1 fruit fly cellular context compared by ENCODE assay signal in genomic region chr3R:9346539-9346938, dm6.
A peak's percentile ranks its signal among the peaks of the same experiment; 100 is the strongest.
TF ChIP-seq lines count a peak whose summit lies in the region.

No protein-coding gene starts in this region.

TF ChIP-seq in whole organism, prepupa, 60 proteins besides CTCF, POLR2A, EP300 and RAD21 (continued from another document):
- TF ChIP-seq Smox (GFP tag; optimal IDR thresholded peaks at IDR 0.05; lab: Kevin White, UChicago) (peak; percentile 59), CG34406 (GFP tag; optimal IDR thresholded peaks at IDR 0.05; lab: Kevin White, UChicago) (peak; percentile 61), Eip93F (GFP tag; optimal IDR thresholded peaks at IDR 0.05; lab: Kevin White, UChicago) (peak; percentile 16), CG8119 (GFP tag; IDR thresholded peaks at IDR 0.05; lab: Robert Waterston, UW) (peak; percentile 35; the same call in 1 of the 3 replicates), CG10669 (GFP tag; optimal IDR thresholded peaks at IDR 0.05; lab: Kevin White, UChicago) (peak; percentile 59), CG31627 (GFP tag; optimal IDR thresholded peaks at IDR 0.05; lab: Kevin White, UChicago) (peak; percentile 44), CG1621 (tag; optimal IDR thresholded peaks at IDR 0.05; lab: Kevin White, UChicago) (peak; percentile 5), CG6792 (GFP tag; optimal IDR thresholded peaks at IDR 0.05; lab: Kevin White, UChicago) (peak; percentile 57), vri (GFP tag; optimal IDR thresholded peaks at IDR 0.05; lab: Kevin White, UChicago) (peak; percentile 21), CG32006 (GFP tag; optimal IDR thresholded peaks at IDR 0.05; lab: Kevin White, UChicago) (peak; percentile 57), Gug (GFP tag; IDR thresholded peaks at IDR 0.05; lab: Robert Waterston, UW) (no peak), CG11294 (GFP tag; IDR thresholded peaks at IDR 0.05; lab: Robert Waterston, UW) (no peak), Sox15 (GFP tag; optimal IDR thresholded peaks at IDR 0.05; lab: Kevin White, UChicago) (peak; percentile 23), fkh (GFP tag; optimal IDR thresholded peaks at IDR 0.05; lab: Kevin White, UChicago) (no peak), pdm3 (GFP tag; optimal IDR thresholded peaks at IDR 0.05; lab: Kevin White, UChicago) (peak; percentile 67), CG8632 (GFP tag; optimal IDR thresholded peaks at IDR 0.05; lab: Kevin White, UChicago) (peak; percentile 52), CG3919 (GFP tag; optimal IDR thresholded peaks at IDR 0.05; lab: Kevin White, UChicago) (peak; percentile 32), lz (GFP tag; optimal IDR thresholded peaks at IDR 0.05; lab: Kevin White, UChicago) (peak; percentile 46), Eip75B (GFP tag; optimal IDR thresholded peaks at IDR 0.05; lab: Kevin White, UChicago) (peak; percentile 17), Hr4 (GFP tag; optimal IDR thresholded peaks at IDR 0.05; lab: Kevin White, UChicago) (peak; percentile 55), CG6854 (GFP tag; optimal IDR thresholded peaks at IDR 0.05; lab: Kevin White, UChicago) (no peak), Sox102F (GFP tag; optimal IDR thresholded peaks at IDR 0.05; lab: Kevin White, UChicago) (peak; percentile 58), acj6 (GFP tag; optimal IDR thresholded peaks at IDR 0.05; lab: Kevin White, UChicago) (peak; percentile 54), fd85E (GFP tag; optimal IDR thresholded peaks at IDR 0.05; lab: Kevin White, UChicago) (no peak), CG11902 (GFP tag; optimal IDR thresholded peaks at IDR 0.05; lab: Kevin White, UChicago) (peak; percentile 6), Sox14 (GFP tag; optimal IDR thresholded peaks at IDR 0.05; lab: Kevin White, UChicago) (peak; percentile 44), CG6276 (GFP tag; optimal IDR thresholded peaks at IDR 0.05; lab: Kevin White, UChicago) (no peak), CG6163 (GFP tag; IDR thresholded peaks at IDR 0.05; lab: Robert Waterston, UW) (peak; percentile 44; the same call in 2 of the 3 replicates), salr (GFP tag; optimal IDR thresholded peaks at IDR 0.05; lab: Kevin White, UChicago) (peak in 1 of 2 experiments; percentile 5), dac (GFP tag; optimal IDR thresholded peaks at IDR 0.05; lab: Kevin White, UChicago) (no peak), Met (GFP tag; optimal IDR thresholded peaks at IDR 0.05; lab: Kevin White, UChicago) (peak; percentile 58), CG3032 (tag; optimal IDR thresholded peaks at IDR 0.05; lab: Kevin White, UChicago) (peak; percentile 52), net (GFP tag; optimal IDR thresholded peaks at IDR 0.05; lab: Kevin White, UChicago) (peak; percentile 13), esn (GFP tag; optimal IDR thresholded peaks at IDR 0.05; lab: Kevin White, UChicago) (peak; percentile 61)
TF ChIP-seq in whole organism, prepupa: peak in this region for 42.
